Worm (Caenorhabditis elegans) whole organism, L3 larva: ENCODE measurements around the gene C10A4.3.

ENCODE experiments used
- ZK546.5 ChIP-seq: sonication (generic microtip); optimal IDR thresholded peaks from 2 replicates; lab custom pipeline; 2017; ENCODE audit warnings: missing biosample characterization, missing genetic modification characterization
- aly-2 ChIP-seq: fragments of 150-350 bp; optimal IDR thresholded peaks from 2 replicates; lab custom pipeline; 2014; ENCODE audit warnings: missing biosample characterization, missing genetic modification characterization
- ama-1 ChIP-seq: fragments of 150-350 bp; optimal IDR thresholded peaks from 2 replicates; lab custom pipeline; 2018
- ceh-16 ChIP-seq: sonication (generic microtip); optimal IDR thresholded peaks from 2 replicates; lab custom pipeline; 2017; ENCODE audit warnings: missing biosample characterization, missing genetic modification characterization
- ceh-28 ChIP-seq: fragments of 150-350 bp; optimal IDR thresholded peaks from 2 replicates; lab custom pipeline; 2014; ENCODE audit warnings: missing biosample characterization, missing genetic modification reagents, missing genetic modification characterization
- ceh-82 ChIP-seq: fragments of 150-350 bp; optimal IDR thresholded peaks from 2 replicates; lab custom pipeline; 2014; ENCODE audit warnings: missing biosample characterization, missing genetic modification characterization
- ceh-9 ChIP-seq: sonication (generic microtip); optimal IDR thresholded peaks from 2 replicates; lab custom pipeline; 2018; ENCODE audit warnings: missing biosample characterization, missing genetic modification characterization
- daf-12 ChIP-seq: fragments of 150-350 bp; optimal IDR thresholded peaks from 2 replicates; lab custom pipeline; 2014; ENCODE audit warnings: missing biosample characterization, missing genetic modification reagents, missing genetic modification characterization
- egl-27 ChIP-seq: sonication (generic microtip); optimal IDR thresholded peaks from 4 replicates; lab custom pipeline; 2017; ENCODE audit warnings: missing biosample characterization, missing genetic modification reagents, missing genetic modification characterization
- egl-5 ChIP-seq: fragments of 150-350 bp; optimal IDR thresholded peaks from 2 replicates; lab custom pipeline; 2017; ENCODE audit warnings: missing biosample characterization, missing genetic modification reagents, missing genetic modification characterization, inconsistent platforms
- elt-2 ChIP-seq: sonication (generic microtip); optimal IDR thresholded peaks from 2 replicates; lab custom pipeline; 2016; ENCODE audit warnings: missing genetic modification reagents, mild to moderate bottlenecking, missing genetic modification characterization, missing compliant biosample characterization
- elt-3 ChIP-seq, 3 experiments: fragments of 150-350 bp in 1 of 3; sonication (generic microtip) in 2 of 3; optimal IDR thresholded peaks; 2 replicates in 2 of 3; 4 replicates in 1 of 3; lab custom pipeline; 2014 to 2017; ENCODE audit warnings: missing biosample characterization in 3 of 3, missing genetic modification characterization in 3 of 3
- eor-1 ChIP-seq, 2 experiments: fragments of 150-350 bp; optimal IDR thresholded peaks; 2 replicates each; lab custom pipeline; 2014 to 2018; ENCODE audit warnings: missing biosample characterization in 2 of 2, missing genetic modification characterization in 2 of 2
- fkh-10 ChIP-seq: sonication (generic microtip); optimal IDR thresholded peaks from 2 replicates; lab custom pipeline; 2017; ENCODE audit warnings: missing biosample characterization, missing genetic modification reagents, missing genetic modification characterization
- fkh-2 ChIP-seq: fragments of 150-350 bp; optimal IDR thresholded peaks from 2 replicates; lab custom pipeline; 2014; ENCODE audit warnings: missing biosample characterization, missing genetic modification reagents, missing genetic modification characterization
- fos-1 ChIP-seq: fragments of 150-350 bp; optimal IDR thresholded peaks from 2 replicates; lab custom pipeline; 2014; ENCODE audit warnings: missing biosample characterization, missing genetic modification characterization
- hmg-11 ChIP-seq: sonication (generic microtip); optimal IDR thresholded peaks from 2 replicates; lab custom pipeline; 2016; ENCODE audit warnings: missing genetic modification characterization, missing compliant biosample characterization
- lin-39 ChIP-seq: fragments of 150-350 bp; optimal IDR thresholded peaks from 2 replicates; lab custom pipeline; 2018; ENCODE audit warnings: missing biosample characterization, missing genetic modification reagents, missing genetic modification characterization
- lsy-12 ChIP-seq: sonication (generic microtip); optimal IDR thresholded peaks from 2 replicates; lab custom pipeline; 2016; ENCODE audit warnings: mild to moderate bottlenecking, missing genetic modification characterization, missing compliant biosample characterization
- mdl-1 ChIP-seq: fragments of 150-350 bp; optimal IDR thresholded peaks from 2 replicates; lab custom pipeline; 2014; ENCODE audit warnings: missing biosample characterization, missing genetic modification characterization
- mml-1 ChIP-seq: fragments of 150-350 bp; sonication (generic microtip); optimal IDR thresholded peaks from 3 replicates; lab custom pipeline; 2014; ENCODE audit warnings: missing biosample characterization, missing genetic modification characterization
- nfya-1 ChIP-seq: sonication (generic microtip); optimal IDR thresholded peaks from 2 replicates; lab custom pipeline; 2017; ENCODE audit warnings: missing genetic modification characterization, mild to moderate bottlenecking, missing compliant biosample characterization, antibody characterized with exemption, moderate library complexity; ENCODE audit not compliant: insufficient read depth
- nhr-23 ChIP-seq: fragments of 150-350 bp; optimal IDR thresholded peaks from 2 replicates; lab custom pipeline; 2014; ENCODE audit warnings: missing biosample characterization, missing genetic modification reagents, missing genetic modification characterization
- nhr-237 ChIP-seq: fragments of 150-350 bp; optimal IDR thresholded peaks from 2 replicates; lab custom pipeline; 2014; ENCODE audit warnings: missing biosample characterization, missing genetic modification characterization
- nhr-25 ChIP-seq: sonication (generic microtip); optimal IDR thresholded peaks from 2 replicates; lab custom pipeline; 2017; ENCODE audit warnings: missing biosample characterization, missing genetic modification characterization
- nhr-28 ChIP-seq: fragments of 150-350 bp; optimal IDR thresholded peaks from 2 replicates; lab custom pipeline; 2014; ENCODE audit warnings: missing biosample characterization, missing genetic modification characterization
- nhr-43 ChIP-seq: sonication (generic microtip); optimal IDR thresholded peaks from 2 replicates; lab custom pipeline; 2016; ENCODE audit warnings: mild to moderate bottlenecking, missing genetic modification characterization, missing compliant biosample characterization; ENCODE audit not compliant: poor library complexity, severe bottlenecking
- nhr-67 ChIP-seq: fragments of 150-350 bp; optimal IDR thresholded peaks from 2 replicates; lab custom pipeline; 2014; ENCODE audit warnings: missing biosample characterization, missing genetic modification characterization
- nhr-76 ChIP-seq: fragments of 150-350 bp; sonication (generic microtip); optimal IDR thresholded peaks from 5 replicates; lab custom pipeline; 2014; ENCODE audit warnings: missing biosample characterization, missing genetic modification characterization
- nhr-77 ChIP-seq: fragments of 150-350 bp; optimal IDR thresholded peaks from 2 replicates; lab custom pipeline; 2014; ENCODE audit warnings: missing biosample characterization, missing genetic modification characterization
- pha-4 ChIP-seq: fragments of 150-350 bp; optimal IDR thresholded peaks from 2 replicates; lab custom pipeline; 2014; ENCODE audit warnings: missing biosample characterization, missing genetic modification reagents, missing genetic modification characterization
- skn-1 ChIP-seq: fragments of 150-350 bp; optimal IDR thresholded peaks from 2 replicates; lab custom pipeline; 2014; ENCODE audit warnings: missing biosample characterization, missing genetic modification characterization
- snpc-4 ChIP-seq: fragments of 150-350 bp; optimal IDR thresholded peaks from 2 replicates; lab custom pipeline; 2014; ENCODE audit warnings: missing biosample characterization, missing genetic modification characterization
- tbx-2 ChIP-seq: sonication (generic microtip); optimal IDR thresholded peaks from 2 replicates; lab custom pipeline; 2016; ENCODE audit warnings: mild to moderate bottlenecking, missing genetic modification characterization, missing compliant biosample characterization
- ztf-11 ChIP-seq: fragments of 150-350 bp; optimal IDR thresholded peaks from 2 replicates; lab custom pipeline; 2014; ENCODE audit warnings: missing biosample characterization, missing genetic modification characterization
- ztf-4 ChIP-seq: fragments of 150-350 bp; optimal IDR thresholded peaks from 2 replicates; lab custom pipeline; 2014; ENCODE audit warnings: missing biosample characterization, missing genetic modification characterization

Gene C10A4.3

DNA sequence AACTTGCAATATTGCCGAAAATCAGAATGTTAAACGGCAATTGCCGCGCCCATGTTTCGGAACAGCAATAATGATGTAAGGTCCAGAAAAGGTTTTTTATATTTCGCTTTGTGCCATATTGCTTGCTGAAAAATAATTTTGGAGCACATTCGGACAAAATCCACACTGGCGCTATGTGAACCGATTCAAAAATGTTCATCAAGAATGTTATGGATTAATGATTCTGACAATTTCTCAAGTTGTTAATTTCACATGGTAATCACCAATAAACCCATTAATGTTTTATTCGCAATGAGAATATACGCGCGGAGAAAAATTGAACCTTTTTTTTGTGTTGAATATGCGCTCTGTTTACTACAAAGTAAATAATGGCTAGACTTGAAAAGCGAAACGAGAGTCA, 942 bp upstream of the C10A4.3 start:
- TF ChIP-seq eor-1 (tag; optimal IDR thresholded peaks at IDR 0.05; lab: Kevin White, UChicago) (no peak), ceh-9 (tag; lab: Kevin White, UChicago) (no peak), nhr-25 (tag; lab: Kevin White, UChicago) (no peak), ceh-16 (no peak), egl-5 (tag; lab: Kevin White, UChicago) (no peak), snpc-4 (no peak), tbx-2 (tag; lab: Kevin White, UChicago) (no peak), aly-2 (no peak), nhr-237 (no peak), pha-4 (tag; lab: Kevin White, UChicago) (no peak), ceh-82 (no peak)

ce11 chrX:7407749-7408148, 2.3 kb downstream of the C10A4.3 start:
- TF ChIP-seq nhr-23 (tag; lab: Kevin White, UChicago) (no peak), tbx-2 (tag; lab: Kevin White, UChicago) (no peak), fkh-2 (tag; lab: Kevin White, UChicago) (no peak), nhr-43 (tag; lab: Kevin White, UChicago) (no peak)

DNA sequence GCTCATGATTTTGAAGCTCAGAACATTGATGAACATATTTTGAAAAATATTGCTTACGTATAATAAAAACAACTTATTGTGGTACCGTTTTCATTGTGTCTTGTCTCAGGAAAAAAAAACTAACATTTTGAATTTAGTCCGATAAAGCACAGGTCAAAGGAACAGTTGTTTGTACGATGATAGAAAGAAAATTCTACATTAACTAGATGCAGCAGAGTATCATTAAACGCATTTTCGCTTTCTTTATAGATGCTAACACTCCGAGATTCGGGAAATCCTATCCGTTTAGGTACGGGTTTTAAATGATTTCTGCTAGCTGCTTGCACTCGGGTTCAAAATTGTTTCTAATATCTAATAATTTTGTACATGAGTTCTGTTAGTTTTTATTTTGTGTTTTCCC, 3.5 kb downstream of the C10A4.3 start:
- TF ChIP-seq nhr-28 (tag; lab: Kevin White, UChicago) (no peak), hmg-11 (no peak), ztf-4 (tag; lab: Kevin White, UChicago) (no peak), lsy-12 (tag; lab: Kevin White, UChicago) (no peak), nhr-67 (no peak), mdl-1 (no peak), ceh-28 (tag; lab: Kevin White, UChicago) (no peak), nhr-43 (tag; lab: Kevin White, UChicago) (no peak), mml-1 (tag; lab: Kevin White, UChicago) (no peak), daf-12 (tag; lab: Kevin White, UChicago) (no peak), eor-1 (tag; optimal IDR thresholded peaks at IDR 0.05; lab: Kevin White, UChicago) (no peak), egl-27 (tag; lab: Kevin White, UChicago) (no peak), nhr-25 (tag; lab: Kevin White, UChicago) (no peak), nhr-76 (tag; lab: Kevin White, UChicago) (no peak), ceh-16 (no peak)

- TF ChIP-seq fos-1 (tag; lab: Kevin White, UChicago), result no peak
- TF ChIP-seq nhr-25 (tag; lab: Kevin White, UChicago), result no peak
- TF ChIP-seq ama-1 (lab: Kevin White, UChicago), result no peak
- no peak for TF ChIP-seq hmg-11
- no peak for TF ChIP-seq egl-5 (tag; lab: Kevin White, UChicago)
- TF ChIP-seq ZK546.5 (tag; lab: Kevin White, UChicago), result no peak
- no peak for TF ChIP-seq nhr-77 (tag; lab: Kevin White, UChicago)
- no peak for TF ChIP-seq lsy-12 (tag; lab: Kevin White, UChicago)
- no peak for TF ChIP-seq fkh-10 (GFP tag; lab: Kevin White, UChicago)
Measured at ce11 chrX:7409935-7410334, 4.4 kb downstream of the C10A4.3 start, which contains the start of gene C10A4.2. Gene C10A4.2 (plus strand): TSS chrX:7410235.

DNA sequence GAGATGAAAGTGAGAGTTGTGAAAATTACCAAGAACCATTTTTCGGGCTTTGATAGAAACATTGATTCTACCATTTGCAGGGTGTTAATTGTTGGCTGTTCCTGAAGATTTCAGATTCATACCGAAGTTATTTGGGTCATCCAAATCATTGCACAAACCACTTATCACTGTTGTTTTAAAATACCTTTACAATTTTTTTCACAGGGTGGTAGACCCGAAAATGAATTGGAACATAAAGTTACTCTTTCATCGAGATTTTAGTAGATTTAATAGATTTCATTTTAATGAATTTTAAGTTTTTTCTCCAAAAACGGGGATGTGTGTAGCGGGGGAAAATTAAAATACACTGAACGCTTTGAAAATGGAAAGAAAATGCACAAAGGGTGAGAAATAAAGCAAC, 9.9 kb downstream of the C10A4.3 start, which contains the start of gene C10A4.7:
Gene C10A4.7, minus strand, starts transcription at position 101 of the 400 bp plus-strand sequence.
- TF ChIP-seq hmg-11, result no peak
- no peak for TF ChIP-seq mml-1 (tag; lab: Kevin White, UChicago)
- TF ChIP-seq ceh-9 (tag; lab: Kevin White, UChicago), result no peak
- TF ChIP-seq nhr-237, result no peak
- TF ChIP-seq eor-1 (tag; optimal IDR thresholded peaks at IDR 0.05; lab: Kevin White, UChicago), result no peak
- TF ChIP-seq ama-1 (lab: Kevin White, UChicago), result no peak
- no peak for TF ChIP-seq snpc-4
- TF ChIP-seq egl-5 (tag; lab: Kevin White, UChicago), result no peak
- TF ChIP-seq ztf-11, result no peak
- no peak for TF ChIP-seq fkh-2 (tag; lab: Kevin White, UChicago)
- TF ChIP-seq skn-1 (tag; lab: Kevin White, UChicago), result no peak
- no peak for TF ChIP-seq fkh-10 (GFP tag; lab: Kevin White, UChicago)
- TF ChIP-seq ceh-16, result no peak
- no peak for TF ChIP-seq aly-2
- TF ChIP-seq ceh-82, result no peak
- no peak for TF ChIP-seq elt-2 (tag; lab: Kevin White, UChicago)
- TF ChIP-seq elt-3 (tag; optimal IDR thresholded peaks at IDR 0.05; lab: Kevin White, UChicago), result no peak
- no peak for TF ChIP-seq nfya-1 (tag; lab: Kevin White, UChicago)
- TF ChIP-seq daf-12 (tag; lab: Kevin White, UChicago), result no peak
- TF ChIP-seq lin-39 (tag; lab: Kevin White, UChicago), result no peak
- TF ChIP-seq, all 47 proteins: peak for 0
